Worm (Caenorhabditis elegans): Measurements from ENCODE around the gene T20G5.13.
"Not testable (repeated sequence)": the region's sequence is repeated elsewhere in the genome, so short reads cannot be mapped to it uniquely, and the experiment has no call there.

T20G5.13 gene

DNA sequence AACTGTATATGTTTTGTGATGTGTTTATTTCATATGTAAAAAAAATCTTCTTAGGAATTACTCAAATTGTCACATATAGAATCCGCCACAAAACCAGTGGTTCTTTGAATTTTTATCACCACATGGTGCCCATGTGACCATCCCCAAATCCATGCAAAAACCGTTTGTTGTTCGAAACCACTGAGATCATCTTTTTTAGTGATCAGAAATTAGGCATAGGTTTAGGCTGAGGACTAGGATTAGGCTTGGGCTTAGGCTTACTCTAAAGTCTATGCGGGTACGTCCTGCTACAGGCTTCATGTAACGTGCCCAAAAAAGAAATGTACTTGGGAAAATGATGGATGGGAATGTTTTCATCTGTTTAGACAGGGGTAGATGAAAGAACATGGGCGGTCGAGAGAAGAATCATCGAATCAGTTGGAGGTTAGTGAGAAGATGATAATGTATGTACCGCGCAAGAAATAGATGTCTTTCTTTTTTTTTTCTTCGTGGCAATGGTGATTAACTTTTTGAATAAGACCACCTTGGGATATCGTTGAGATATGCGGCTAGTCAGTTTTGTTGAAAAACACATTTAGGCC, 35.2 kb upstream of the T20G5.13 start (continued):
- TF ChIP-seq zag-1 (tag; optimal IDR thresholded peaks at IDR 0.05) (no peak), hlh-4 (tag; optimal IDR thresholded peaks at IDR 0.05) (no peak), efl-1 (optimal IDR thresholded peaks at IDR 0.05) (no peak), efl-1 (GFP tag; optimal IDR thresholded peaks at IDR 0.05 in 1 of 2) (no peak), nhr-85 (tag) (peak; percentile 52), lin-14 (GFP tag; optimal IDR thresholded peaks at IDR 0.05) (peak; percentile 51), unc-98 (GFP tag; IDR thresholded peaks at IDR 0.05) (no peak), egl-13 (tag; optimal IDR thresholded peaks at IDR 0.05) (no peak), nhr-71 (tag; optimal IDR thresholded peaks at IDR 0.05) (peak; percentile 37), ceh-88 (GFP tag; IDR thresholded peaks at IDR 0.05) (no peak), ceh-90 (tag; optimal IDR thresholded peaks at IDR 0.05) (no peak), mdl-1 (tag; optimal IDR thresholded peaks at IDR 0.05) (peak in 1 of 2 experiments; percentile 15)

DNA sequence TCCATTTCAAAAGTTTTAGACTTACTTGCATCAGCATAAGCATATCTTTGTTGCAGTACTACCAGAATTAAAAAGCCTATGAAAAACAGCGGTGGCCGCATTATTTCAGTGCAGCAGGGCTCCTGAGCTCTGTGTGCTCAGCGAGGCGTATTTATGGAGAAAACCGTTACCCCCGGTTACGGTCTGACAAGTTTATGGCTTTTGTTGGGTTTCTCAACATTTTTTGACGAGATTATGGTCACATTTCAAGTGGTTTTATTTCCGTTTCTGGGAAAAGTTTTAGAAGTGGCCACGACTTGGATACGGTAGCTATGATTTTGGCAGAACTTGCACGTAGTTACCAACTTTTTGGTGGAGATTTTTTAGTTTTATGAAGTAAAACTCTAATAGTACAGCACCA, 32.8 kb upstream of the T20G5.13 start, which contains the start of gene paml-1:
Gene paml-1, minus strand, starts transcription at position 101 of the 400 bp plus-strand sequence.
- TF ChIP-seq nhr-12 (tag; optimal IDR thresholded peaks at IDR 0.05) (no peak), nhr-85 (tag) (peak; percentile 40)

DNA sequence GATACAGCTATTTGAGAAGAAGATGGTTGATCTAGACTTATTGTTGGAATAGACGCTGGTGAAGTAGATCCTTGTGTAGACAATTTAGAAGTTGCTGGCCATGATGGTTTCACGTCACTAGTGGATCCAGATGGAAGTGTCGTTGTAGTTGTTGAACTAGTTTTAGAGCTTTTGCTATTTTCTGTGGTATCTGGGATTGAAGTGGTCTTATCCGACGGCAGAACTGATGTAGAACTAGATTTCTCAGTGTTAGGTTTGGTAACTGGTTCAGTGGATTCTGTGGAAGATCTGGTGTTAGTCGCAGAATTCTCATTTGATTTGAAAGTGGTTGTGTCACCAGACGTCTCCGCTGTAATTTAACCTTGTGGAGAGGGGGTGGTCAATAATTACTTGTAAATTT, 30.5 kb upstream of the T20G5.13 start:
- TF ChIP-seq lin-39 (tag; optimal IDR thresholded peaks at IDR 0.05) (no peak), rnt-1 (tag; optimal IDR thresholded peaks at IDR 0.05) (no peak)

DNA sequence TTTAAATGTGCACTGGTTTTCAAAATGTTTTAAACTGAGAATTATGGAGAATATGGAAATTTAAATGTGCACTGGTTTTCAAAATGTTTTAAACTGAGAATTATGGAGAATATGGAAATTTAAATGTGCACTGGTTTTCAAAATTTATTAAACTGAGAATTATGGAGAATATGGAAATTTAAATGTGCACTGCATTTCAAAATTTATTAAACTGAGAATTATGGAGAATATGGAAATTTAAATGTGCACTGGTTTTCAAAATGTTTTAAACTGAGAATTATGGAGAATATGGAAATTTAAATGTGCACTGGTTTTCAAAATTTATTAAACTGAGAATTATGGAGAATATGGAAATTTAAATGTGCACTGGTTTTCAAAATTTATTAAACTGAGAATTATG, 23.9 kb upstream of the T20G5.13 start:
- peak; percentile 47 for TF ChIP-seq nhr-28 (tag; optimal IDR thresholded peaks at IDR 0.05)
- peak; percentile 79 for TF ChIP-seq lir-3 (tag; optimal IDR thresholded peaks at IDR 0.05; ENCODE audit: poor library complexity)

DNA sequence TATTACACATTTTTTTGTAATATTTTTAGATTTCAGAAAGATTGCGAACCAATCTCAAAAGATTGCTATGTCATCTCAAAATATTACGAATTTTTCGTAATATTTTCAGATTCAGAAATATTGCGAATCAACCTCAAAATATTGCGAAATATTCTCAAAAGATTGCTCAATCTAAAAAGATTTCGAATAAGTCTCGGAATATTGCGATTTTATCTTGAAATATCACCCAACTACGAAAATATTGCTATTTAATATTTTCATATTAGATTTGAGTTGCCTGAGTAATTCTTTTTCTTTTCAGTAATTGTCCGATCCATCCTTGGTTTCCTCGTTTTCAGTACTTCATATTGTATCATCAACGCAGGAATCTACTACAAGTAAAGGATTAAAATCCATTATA, 20.7 kb upstream of the T20G5.13 start, which contains the start of gene Y70G10A.4:
Gene Y70G10A.4, plus strand, starts transcription at position 301 of the 400 bp plus-strand sequence.
- not testable (repeated sequence) for TF ChIP-seq snpc-4 (tag; optimal IDR thresholded peaks at IDR 0.05); unc-98 (GFP tag; IDR thresholded peaks at IDR 0.05); fkh-4 (tag; optimal IDR thresholded peaks at IDR 0.05; ENCODE audit: borderline replicate concordance)

DNA sequence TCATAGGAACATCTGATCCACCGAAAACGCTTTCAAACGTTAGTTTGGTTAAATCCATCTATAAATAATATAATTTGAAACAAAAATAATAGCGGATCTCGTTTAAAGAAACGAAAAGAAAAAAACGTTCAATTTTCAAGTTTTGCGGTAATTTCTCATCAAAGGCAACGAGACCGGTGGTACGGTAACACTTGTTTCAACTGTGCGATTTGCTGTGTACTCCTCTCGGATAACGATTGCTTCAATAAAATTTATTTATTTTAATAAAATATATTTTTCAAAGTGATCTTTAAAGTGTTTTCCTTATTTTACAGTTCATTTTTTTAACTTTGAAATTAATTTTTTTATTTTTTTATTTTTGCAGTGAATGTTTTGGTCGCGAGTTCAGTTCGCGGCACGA, 17.5 kb upstream of the T20G5.13 start, which contains the start of the genes rde-4 and cox-14:
Gene rde-4, minus strand, starts transcription at position 60 of the 400 bp plus-strand sequence.
Gene cox-14, plus strand, starts transcription at position 356 of the 400 bp plus-strand sequence.
- TF ChIP-seq ceh-82 (tag; optimal IDR thresholded peaks at IDR 0.05) (peak; percentile 59 to 85 (median 68)), unc-86 (tag; optimal IDR thresholded peaks at IDR 0.05) (peak; percentile 60), unc-62 (GFP tag; optimal IDR thresholded peaks at IDR 0.05) (no peak), F16B12.6 (tag; optimal IDR thresholded peaks at IDR 0.05) (peak; percentile 53), lin-35 (GFP tag; optimal IDR thresholded peaks at IDR 0.05) (peak; percentile 91 to 94), swsn-7 (tag; optimal IDR thresholded peaks at IDR 0.05) (peak; percentile 85), aly-2 (tag; optimal IDR thresholded peaks at IDR 0.05) (peak; percentile 27), hpl-2 (GFP tag; optimal IDR thresholded peaks at IDR 0.05) (no peak), lsy-2 (tag; optimal IDR thresholded peaks at IDR 0.05) (peak; percentile 99), lin-13 (GFP tag; optimal IDR thresholded peaks at IDR 0.05) (peak; percentile 82), lin-39 (tag; optimal IDR thresholded peaks at IDR 0.05) (peak; percentile 63), ztf-11 (tag; optimal IDR thresholded peaks at IDR 0.05) (peak in 1 of 2 experiments; percentile 44), isw-1 (GFP tag; IDR thresholded peaks at IDR 0.05) (no peak), C16A3.4 (tag; optimal IDR thresholded peaks at IDR 0.05) (peak; percentile 81), snu-23 (GFP tag; optimal IDR thresholded peaks at IDR 0.05) (peak; percentile 87), sptf-1 (tag; optimal IDR thresholded peaks at IDR 0.05) (no peak), nhr-90 (tag; optimal IDR thresholded peaks at IDR 0.05; ENCODE audit: poor library complexity) (peak; percentile 77), lin-14 (GFP tag; optimal IDR thresholded peaks at IDR 0.05) (no peak), lin-15B (tag; optimal IDR thresholded peaks at IDR 0.05) (peak; percentile 89), skn-1 (tag; optimal IDR thresholded peaks at IDR 0.05) (peak; percentile 92), ceh-88 (GFP tag; IDR thresholded peaks at IDR 0.05) (no peak), egl-13 (tag; optimal IDR thresholded peaks at IDR 0.05) (peak; percentile 71), nhr-20 (tag; optimal IDR thresholded peaks at IDR 0.05) (peak; percentile 82), nhr-237 (tag; optimal IDR thresholded peaks at IDR 0.05) (peak; percentile 38), vab-15 (tag; optimal IDR thresholded peaks at IDR 0.05) (no peak), ceh-90 (tag; optimal IDR thresholded peaks at IDR 0.05) (peak; percentile 16), fos-1 (tag; optimal IDR thresholded peaks at IDR 0.05) (peak; percentile 39), elt-2 (tag; optimal IDR thresholded peaks at IDR 0.05) (peak; percentile 31), grh-1 (GFP tag; IDR thresholded peaks at IDR 0.05) (no peak)

All from whole organism, L1 larva.